Fruit fly (Drosophila melanogaster): Measurements from ENCODE around the gene dpr19.

Gene dpr19

dm6 chr2L:10428528-10428927, 52.6 kb downstream of the dpr19 start, which contains the start of gene CG5188 (continued):
- no peak for TF ChIP-seq slp2 (GFP tag; optimal IDR thresholded peaks at IDR 0.05)
- 0 out of 3 replicates have a peak, but pooled peaks have one; percentile 45 for TF ChIP-seq CG6791 (GFP tag; IDR thresholded peaks at IDR 0.05; ENCODE audit: partially characterized antibody)
- TF ChIP-seq amos (GFP tag; IDR thresholded peaks at IDR 0.05; ENCODE audit: partially characterized antibody), result no peak; the same call in 1 of the 2 replicates
- TF ChIP-seq ci (GFP tag; IDR thresholded peaks at IDR 0.05), result peak; percentile 73; the same call in 2 of the 3 replicates
- TF ChIP-seq CG14710 (tag; optimal IDR thresholded peaks at IDR 0.05), result peak; percentile 42
- TF ChIP-seq D19A (tag; optimal IDR thresholded peaks at IDR 0.05), result no peak
- no peak for TF ChIP-seq insv (GFP tag; optimal IDR thresholded peaks at IDR 0.05)
- TF ChIP-seq az2 (GFP tag; optimal IDR thresholded peaks at IDR 0.05), result peak; percentile 68
- TF ChIP-seq HLH54F (GFP tag; optimal IDR thresholded peaks at IDR 0.05), result no peak
- TF ChIP-seq fd96Cb (tag; optimal IDR thresholded peaks at IDR 0.05), result peak; percentile 17
- TF ChIP-seq Drgx (GFP tag; IDR thresholded peaks at IDR 0.05), result peak; percentile 44; the same call in 1 of the 2 replicates
- no peak for TF ChIP-seq toy (GFP tag; IDR thresholded peaks at IDR 0.05)
- TF ChIP-seq CG1603 (tag; optimal IDR thresholded peaks at IDR 0.05), result peak; percentile 28
- TF ChIP-seq schlank (tag; optimal IDR thresholded peaks at IDR 0.05), result no peak
- TF ChIP-seq CG10959 (GFP tag; IDR thresholded peaks at IDR 0.05), result no peak
- TF ChIP-seq gro (GFP tag; optimal IDR thresholded peaks at IDR 0.05), result no peak
- TF ChIP-seq dimm (GFP tag; IDR thresholded peaks at IDR 0.05), result no peak
- TF ChIP-seq mld (GFP tag; IDR thresholded peaks at IDR 0.05; ENCODE audit: partially characterized antibody), result no peak
- TF ChIP-seq CG13424 (tag; optimal IDR thresholded peaks at IDR 0.05), result peak; percentile 64
- TF ChIP-seq Sin3A (optimal IDR thresholded peaks at IDR 0.05), result no peak
- TF ChIP-seq trh (GFP tag; optimal IDR thresholded peaks at IDR 0.05), result no peak
- TF ChIP-seq lilli (GFP tag; optimal IDR thresholded peaks at IDR 0.05), result peak; percentile 48
- no peak for TF ChIP-seq CG33557 (GFP tag; optimal IDR thresholded peaks at IDR 0.05)
- TF ChIP-seq lola (GFP tag; optimal IDR thresholded peaks at IDR 0.05), result peak in 1 of 3 experiments; percentile 37
- peak in 1 of 2 experiments; percentile 48 for TF ChIP-seq bsh (GFP tag; optimal IDR thresholded peaks at IDR 0.05)
- no peak for TF ChIP-seq CG31388 (GFP tag; optimal IDR thresholded peaks at IDR 0.05)
- no peak for TF ChIP-seq CG12236 (GFP tag; optimal IDR thresholded peaks at IDR 0.05)
- TF ChIP-seq HmgZ (tag; optimal IDR thresholded peaks at IDR 0.05), result peak; percentile 40
- TF ChIP-seq kay (GFP tag; optimal IDR thresholded peaks at IDR 0.05), result no peak
- TF ChIP-seq z (GFP tag; IDR thresholded peaks at IDR 0.05), result no peak
- no peak; the same call in 1 of the 2 replicates for TF ChIP-seq CG11085 (GFP tag; IDR thresholded peaks at IDR 0.05)
- TF ChIP-seq CG32767 (GFP tag; IDR thresholded peaks at IDR 0.05), result no peak
- no peak for TF ChIP-seq CG7928 (GFP tag; optimal IDR thresholded peaks at IDR 0.05)
- TF ChIP-seq Camta (GFP tag; optimal IDR thresholded peaks at IDR 0.05), result peak; percentile 2
- TF ChIP-seq Sox102F (GFP tag; optimal IDR thresholded peaks at IDR 0.05), result no peak
- peak; percentile 42 for TF ChIP-seq dmrt11E (tag; optimal IDR thresholded peaks at IDR 0.05)
- no peak for TF ChIP-seq Usf (GFP tag; optimal IDR thresholded peaks at IDR 0.05)
- no peak for TF ChIP-seq CG1832 (GFP tag; optimal IDR thresholded peaks at IDR 0.05)
- TF ChIP-seq Neu2 (GFP tag; optimal IDR thresholded peaks at IDR 0.05; ENCODE audit: borderline replicate concordance), result no peak
- peak in 1 of 2 experiments; percentile 5 for TF ChIP-seq crp (GFP tag; optimal IDR thresholded peaks at IDR 0.05)
- peak; percentile 2 for TF ChIP-seq CG10431 (GFP tag; optimal IDR thresholded peaks at IDR 0.05)
- peak; percentile 75 for TF ChIP-seq CG32532 (GFP tag; IDR thresholded peaks at IDR 0.05)
- no peak for TF ChIP-seq CG6175 (GFP tag; IDR thresholded peaks at IDR 0.05)
- no peak for TF ChIP-seq abd-A (tag; optimal IDR thresholded peaks at IDR 0.05)
- TF ChIP-seq Poxn (GFP tag; IDR thresholded peaks at IDR 0.05), result no peak
- TF ChIP-seq psq (GFP tag; optimal IDR thresholded peaks at IDR 0.05), result no peak
- TF ChIP-seq H2.0 (GFP tag; IDR thresholded peaks at IDR 0.05), result peak; percentile 45
- TF ChIP-seq CG17186 (GFP tag; optimal IDR thresholded peaks at IDR 0.05), result no peak
- peak; percentile 45; the same call in 1 of the 3 replicates for TF ChIP-seq Aef1 (GFP tag; IDR thresholded peaks at IDR 0.05)
- TF ChIP-seq tgo (GFP tag; IDR thresholded peaks at IDR 0.05), result peak; percentile 17; the same call in 1 of the 3 replicates
- no peak for TF ChIP-seq CG8281 (tag; optimal IDR thresholded peaks at IDR 0.05)
